Worm (Caenorhabditis elegans) whole organism, L4/young adult: ENCODE measurements around the gene nhr-19.

Experiments
- W03F9.2 ChIP-seq: fragments of 150-350 bp; optimal IDR thresholded peaks from 2 replicates; lab custom pipeline; 2014; ENCODE audit warnings: missing biosample characterization, missing genetic modification characterization
- dao-5 ChIP-seq: sonication (generic microtip); optimal IDR thresholded peaks from 2 replicates; lab custom pipeline; 2016; ENCODE audit warnings: missing genotype, missing genetic modification characterization, moderate library complexity, missing compliant biosample characterization
- him-1 ChIP-seq: sonication (generic microtip); optimal IDR thresholded peaks from 2 replicates; lab custom pipeline; 2016; ENCODE audit warnings: missing genotype, missing genetic modification reagents, missing genetic modification characterization, missing compliant biosample characterization

DNA sequence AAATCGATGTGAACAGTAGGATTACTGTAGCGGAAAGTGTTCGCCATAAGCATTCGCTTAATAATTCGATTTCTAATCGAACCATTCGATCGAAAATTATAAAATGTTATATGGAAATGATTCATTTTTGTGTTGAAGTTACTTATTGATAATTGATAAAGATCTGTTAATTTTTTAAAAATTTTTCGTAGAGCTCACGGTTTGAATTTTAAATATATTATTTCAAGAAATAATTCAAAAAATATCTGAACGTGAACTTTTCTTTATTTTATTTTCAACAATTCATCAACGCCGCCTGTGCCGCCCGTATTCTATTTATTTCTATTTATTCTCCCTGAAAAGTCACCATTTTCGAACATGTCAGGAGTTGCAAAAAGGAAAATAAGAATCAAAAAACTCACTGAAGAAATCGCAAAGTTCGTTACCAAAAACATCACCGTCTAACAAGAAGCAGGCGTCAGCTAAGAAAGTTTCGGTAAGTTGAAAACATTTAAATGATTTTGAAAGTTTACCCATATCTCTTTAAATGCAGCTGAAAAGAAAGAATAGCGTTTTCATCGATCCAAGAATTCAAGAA is 6.1 kb upstream of the nhr-19 start, which contains the start of the genes T15H9.5 and T15H9.4:
- TF ChIP-seq him-1 (tag; lab: Kevin White, UChicago) = no peak
- no peak for TF ChIP-seq dao-5 (tag; lab: Kevin White, UChicago)
- no peak for TF ChIP-seq W03F9.2 (tag; lab: Kevin White, UChicago)
